Worm (Caenorhabditis elegans) whole organism, young adult: Measurements from ENCODE around the gene T14A8.2.

Source experiments
- B0261.1 ChIP-seq: sonication (generic microtip); optimal IDR thresholded peaks from 2 replicates; lab custom pipeline; 2016; ENCODE audit warnings: mild to moderate bottlenecking, missing genetic modification characterization, moderate library complexity, missing compliant biosample characterization
- F55B11.4 ChIP-seq: sonication (generic microtip); optimal IDR thresholded peaks from 2 replicates; lab custom pipeline; 2016; ENCODE audit warnings: missing compliant biosample characterization, missing genetic modification characterization, borderline replicate concordance; ENCODE audit not compliant: insufficient read depth
- T26A5.8 ChIP-seq: sonication (generic microtip); optimal IDR thresholded peaks from 2 replicates; lab custom pipeline; 2016; ENCODE audit warnings: missing genetic modification characterization, missing compliant biosample characterization
- Y53G8AR.9 ChIP-seq: fragments of 200-800 bp; sonication (Bioruptor generic); conservative IDR thresholded peaks from 2 replicates; pipeline ENCODE4 v1.3.6; 2022; ENCODE audit warnings: missing genetic modification reagents, missing genetic modification characterization, missing compliant biosample characterization
- ama-1 ChIP-seq, 3 experiments: fragments of 150-350 bp in 1 of 3; sonication (generic microtip) in 2 of 3; optimal IDR thresholded peaks; 2 replicates each; lab custom pipeline; 2014 to 2018; ENCODE audit warnings: missing biosample characterization in 2 of 3, missing genetic modification characterization in 2 of 3, missing genetic modification reagents in 2 of 3
- die-1 ChIP-seq: sonication (generic microtip); optimal IDR thresholded peaks from 2 replicates; lab custom pipeline; 2016; ENCODE audit warnings: missing genotype, mild to moderate bottlenecking, missing genetic modification characterization, missing compliant biosample characterization
- hlh-26 ChIP-seq: fragments of 200-800 bp; sonication (Bioruptor generic); conservative IDR thresholded peaks from 2 replicates; pipeline ENCODE4 v1.3.6; 2022; ENCODE audit warnings: missing genetic modification reagents, missing genetic modification characterization, missing compliant biosample characterization
- hrde-1 ChIP-seq: sonication (generic microtip); optimal IDR thresholded peaks from 2 replicates; lab custom pipeline; 2016; ENCODE audit warnings: missing genetic modification characterization, mild to moderate bottlenecking, missing compliant biosample characterization, moderate library complexity, missing genotype, missing genetic modification reagents, borderline replicate concordance
- lsl-1 ChIP-seq: fragments of 200-800 bp; sonication (Bioruptor generic); optimal IDR thresholded peaks from 2 replicates; lab custom pipeline; 2018; ENCODE audit warnings: mild to moderate bottlenecking, missing genetic modification characterization, moderate library complexity, missing compliant biosample characterization
- nfya-1 ChIP-seq: sonication (generic microtip); optimal IDR thresholded peaks from 2 replicates; lab custom pipeline; 2017; ENCODE audit warnings: antibody characterized with exemption, missing compliant biosample characterization, missing genetic modification characterization, borderline replicate concordance; ENCODE audit not compliant: insufficient read depth
- unc-130 ChIP-seq: sonication (generic microtip); optimal IDR thresholded peaks from 2 replicates; lab custom pipeline; 2016; ENCODE audit warnings: missing genetic modification reagents, missing genetic modification characterization, missing compliant biosample characterization
- unc-62 ChIP-seq: fragments of 150-350 bp; optimal IDR thresholded peaks from 2 replicates; lab custom pipeline; 2014; ENCODE audit warnings: missing biosample characterization, missing genetic modification reagents, missing genetic modification characterization
- ztf-26 ChIP-seq: sonication (generic microtip); optimal IDR thresholded peaks from 2 replicates; lab custom pipeline; 2017; ENCODE audit warnings: missing genetic modification characterization, missing compliant biosample characterization

ce11 chrIV:7796432-7797113, 25.9 kb downstream of the T14A8.2 start, which contains the start of gene sgo-1:
- TF ChIP-seq unc-130 (GFP tag; lab: Kevin White, UChicago) (peak; percentile 87), ztf-26 (tag; lab: Kevin White, UChicago) (no peak), T26A5.8 (tag; lab: Kevin White, UChicago) (no peak), B0261.1 (tag; lab: Kevin White, UChicago) (no peak), hrde-1 (tag; lab: Kevin White, UChicago) (peak; percentile 69), die-1 (no peak), F55B11.4 (tag; lab: Kevin White, UChicago) (no peak), lsl-1 (GFP tag; lab: Kevin White, UChicago) (peak; percentile 97), nfya-1 (tag; lab: Kevin White, UChicago) (no peak), Y53G8AR.9 (GFP tag; lab: Robert Waterston, UW) (peak; percentile 90), hlh-26 (GFP tag; lab: Robert Waterston, UW) (no peak), unc-62 (GFP tag; lab: Kevin White, UChicago) (no peak), ama-1 (optimal IDR thresholded peaks at IDR 0.05; lab: Kevin White, UChicago) (no peak), ama-1 (GFP tag; optimal IDR thresholded peaks at IDR 0.05; lab: Kevin White, UChicago) (no peak)
